Fruit fly (Drosophila melanogaster) whole organism, embryonic: ENCODE results near the gene grnd.

Source experiments
- CG11247 ChIP-seq: fragments of 200-800 bp; sonication (Bioruptor generic); IDR thresholded peaks from 2 replicates; pipeline ENCODE4 v1.3.6; 2022; ENCODE audit warnings: missing biosample characterization, missing genetic modification characterization
- CG15479 ChIP-seq: fragments of 200-800 bp; sonication (Bioruptor generic); optimal IDR thresholded peaks from 3 replicates; lab custom pipeline; 2019; ENCODE audit warnings: missing biosample characterization, mild to moderate bottlenecking, missing genetic modification characterization, moderate library complexity
- CG18476 ChIP-seq: fragments of 200-800 bp; sonication (Bioruptor generic); optimal IDR thresholded peaks from 2 replicates; lab custom pipeline; 2016; ENCODE audit warnings: missing biosample characterization, mild to moderate bottlenecking, missing genetic modification characterization
- CG4424 ChIP-seq: fragments of 200-800 bp; sonication (Bioruptor generic); optimal IDR thresholded peaks from 3 replicates; lab custom pipeline; 2016; ENCODE audit warnings: missing biosample characterization, missing genetic modification characterization
- CG4820 ChIP-seq: fragments of 200-800 bp; sonication (Bioruptor generic); optimal IDR thresholded peaks from 3 replicates; lab custom pipeline; 2016; ENCODE audit warnings: missing biosample characterization, missing genetic modification characterization
- Camta ChIP-seq: fragments of 200-800 bp; sonication (Bioruptor generic); optimal IDR thresholded peaks from 2 replicates; lab custom pipeline; 2016; ENCODE audit warnings: missing biosample characterization, missing genetic modification characterization
- MBD-R2 ChIP-seq: fragments of 200-800 bp; sonication (Bioruptor generic); IDR thresholded peaks from 2 replicates; pipeline ENCODE4 v1.3.6; 2022; ENCODE audit warnings: missing biosample characterization, missing genetic modification characterization
- cas ChIP-seq: fragments of 200-800 bp; sonication (Bioruptor generic); IDR thresholded peaks from 2 replicates; pipeline ENCODE4 v1.3.6; 2022; ENCODE audit warnings: missing biosample characterization, missing genetic modification characterization
- kah ChIP-seq: fragments of 200-800 bp; sonication (Bioruptor generic); optimal IDR thresholded peaks from 2 replicates; lab custom pipeline; 2018; ENCODE audit warnings: missing biosample characterization, mild to moderate bottlenecking, missing genetic modification characterization

DNA sequence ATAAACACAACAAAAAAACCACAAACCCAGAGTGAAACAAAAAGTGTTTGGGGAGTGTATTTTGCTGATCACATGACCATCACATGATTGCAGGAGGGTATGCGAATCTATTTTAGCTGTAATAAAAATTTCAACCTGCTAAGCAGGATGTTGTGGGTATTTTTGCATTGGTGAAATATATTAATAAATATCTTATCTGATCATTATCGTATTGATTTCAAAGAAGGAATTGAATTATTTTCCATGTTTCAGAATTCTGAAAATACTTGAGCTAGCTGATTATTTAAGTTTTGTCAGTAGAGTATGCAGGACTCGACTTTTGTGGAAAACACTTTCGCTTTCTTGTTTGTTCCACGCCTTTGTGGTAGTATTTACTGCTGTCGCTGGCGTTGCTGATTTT, 37.8 kb downstream of the grnd start:
- TF ChIP-seq kah (GFP tag; lab: Kevin White, UChicago) (no peak), MBD-R2 (no peak), CG4820 (no peak), CG15479 (GFP tag; lab: Kevin White, UChicago) (no peak), CG18476 (GFP tag; lab: Kevin White, UChicago) (no peak), cas (no peak), CG11247 (no peak), Camta (no peak), CG4424 (GFP tag; lab: Kevin White, UChicago) (no peak)
